Fruit fly (Drosophila melanogaster): ENCODE data around the gene MED30.

DNA sequence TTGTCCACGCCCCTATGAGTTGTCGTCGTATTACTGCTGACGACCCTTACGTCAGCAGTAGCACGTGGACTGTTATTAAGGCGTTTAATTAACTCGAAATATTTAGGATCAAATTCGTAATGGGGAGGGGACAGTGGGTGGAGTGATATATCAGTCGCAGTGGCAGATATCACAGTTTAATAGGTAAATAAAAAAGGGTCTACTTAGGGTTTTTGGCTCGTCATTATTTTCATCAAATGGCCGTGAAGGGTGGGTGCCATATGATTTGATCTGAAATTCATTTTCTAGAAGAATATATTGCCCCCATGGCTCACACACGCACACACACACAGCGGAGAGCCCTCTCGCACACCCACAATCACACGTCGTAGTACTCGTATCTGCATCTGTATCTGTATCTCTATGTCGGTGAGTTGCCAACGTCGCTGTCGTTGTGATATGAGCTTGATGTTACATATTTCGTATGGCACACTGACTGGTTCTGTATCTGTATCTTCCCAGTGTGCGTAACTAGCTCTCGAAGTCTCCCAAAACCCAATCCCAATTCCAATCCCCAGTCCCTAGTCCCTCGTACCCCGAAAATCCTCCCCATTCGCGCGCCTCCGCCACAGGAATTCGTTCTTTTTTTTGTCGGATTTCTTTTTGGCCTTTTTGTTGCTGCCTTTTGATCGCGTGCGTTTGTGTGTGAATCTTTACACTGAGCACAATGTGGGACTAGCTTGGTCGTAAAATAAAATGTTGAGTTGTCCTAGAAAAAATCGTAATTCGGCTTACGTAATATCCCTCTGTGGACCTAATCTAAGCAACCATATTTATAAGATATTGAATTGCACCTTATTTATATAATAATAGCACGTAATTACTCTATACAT lies 27.2 kb downstream of the MED30 start:
- TF ChIP-seq h (optimal IDR thresholded peaks at IDR 0.05) = no peak
- TF ChIP-seq psq (optimal IDR thresholded peaks at IDR 0.05) = no peak
- TF ChIP-seq Sin3A (optimal IDR thresholded peaks at IDR 0.05) = no peak
- TF ChIP-seq ttk (optimal IDR thresholded peaks at IDR 0.05) = no peak
